Worm (Caenorhabditis elegans) whole organism, L4 larva: ENCODE results near the gene T07H3.8.

Experiments used
- aly-2 ChIP-seq: sonication (generic microtip); optimal IDR thresholded peaks from 2 replicates; lab custom pipeline; 2018; ENCODE audit warnings: missing biosample characterization, missing genetic modification characterization
- ces-1 ChIP-seq: fragments of 150-350 bp; sonication (generic microtip); optimal IDR thresholded peaks from 4 replicates; lab custom pipeline; 2014; ENCODE audit warnings: missing biosample characterization, missing genetic modification reagents, missing genetic modification characterization
- hlh-30 ChIP-seq: sonication (generic microtip); optimal IDR thresholded peaks from 2 replicates; lab custom pipeline; 2017; ENCODE audit warnings: antibody characterized with exemption, mild to moderate bottlenecking, missing genetic modification characterization, missing compliant biosample characterization; ENCODE audit not compliant: insufficient read depth
- jun-1 ChIP-seq: fragments of 150-350 bp; optimal IDR thresholded peaks from 2 replicates; lab custom pipeline; 2014; ENCODE audit warnings: missing biosample characterization, missing genetic modification reagents, missing genetic modification characterization
- lsy-2 ChIP-seq, 2 experiments: fragments of 150-350 bp in 1 of 2; sonication (generic microtip) in 1 of 2; optimal IDR thresholded peaks; 2 replicates each; lab custom pipeline; 2014 to 2017; ENCODE audit warnings: missing biosample characterization in 2 of 2, missing genetic modification characterization in 2 of 2
- mxl-2 ChIP-seq: fragments of 200-800 bp; sonication (Bioruptor generic); conservative IDR thresholded peaks from 2 replicates; pipeline ENCODE4 v1.3.6; 2022; ENCODE audit warnings: missing genetic modification reagents, missing genetic modification characterization, missing compliant biosample characterization
- nhr-76 ChIP-seq: fragments of 150-350 bp; optimal IDR thresholded peaks from 2 replicates; lab custom pipeline; 2014; ENCODE audit warnings: missing biosample characterization, missing genetic modification characterization
- nhr-77 ChIP-seq: fragments of 150-350 bp; optimal IDR thresholded peaks from 2 replicates; lab custom pipeline; 2014; ENCODE audit warnings: missing biosample characterization, missing genetic modification characterization
- unc-130 ChIP-seq: sonication (generic microtip); optimal IDR thresholded peaks from 2 replicates; lab custom pipeline; 2016; ENCODE audit warnings: missing genetic modification reagents, missing genetic modification characterization, missing compliant biosample characterization

DNA sequence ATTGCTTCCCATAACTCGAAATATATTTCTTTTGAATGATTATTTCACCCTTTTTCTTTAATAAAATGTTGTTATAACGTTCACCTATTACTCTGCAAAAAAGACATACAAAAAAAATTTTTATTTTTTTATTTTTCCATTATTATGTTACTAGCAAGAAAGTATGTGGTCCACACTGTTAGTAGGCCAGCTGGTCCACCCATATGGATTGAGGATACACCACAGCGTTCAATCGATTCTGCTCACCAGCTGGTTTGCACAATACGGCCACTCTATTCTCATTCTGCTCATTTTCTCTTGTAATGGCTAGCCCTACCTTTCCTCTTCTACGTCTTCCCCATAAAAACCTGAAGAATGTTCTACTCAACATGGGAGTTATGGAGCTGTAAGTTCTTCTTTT is 47.8 kb upstream of the T07H3.8 start, which contains the start of gene fbxb-44:
- TF ChIP-seq mxl-2 (GFP tag; lab: Robert Waterston, UW) (no peak), aly-2 (no peak), unc-130 (no peak), nhr-76 (tag; lab: Kevin White, UChicago) (no peak), jun-1 (tag; lab: Kevin White, UChicago) (no peak), hlh-30 (no peak), ces-1 (no peak), lsy-2 (tag; optimal IDR thresholded peaks at IDR 0.05; lab: Kevin White, UChicago) (no peak), nhr-77 (tag; lab: Kevin White, UChicago) (no peak)
